Fruit fly (Drosophila melanogaster): ENCODE data around the gene yip2.
A peak's percentile ranks its signal among the peaks of the same experiment; 100 is the strongest.

Gene yip2

dm6 chr2L:9918020-9918959 lies 3.2 kb downstream of the yip2 start, which contains the start of the genes CG5885 and CG4598 (continued):
- TF ChIP-seq sqz (GFP tag; optimal IDR thresholded peaks at IDR 0.05) (no peak), CG8478 (optimal IDR thresholded peaks at IDR 0.05) (no peak), Dip2 (GFP tag; IDR thresholded peaks at IDR 0.05) (no peak), pan (optimal IDR thresholded peaks at IDR 0.05) (no peak), pan (GFP tag; optimal IDR thresholded peaks at IDR 0.05 in 1 of 2, IDR thresholded peaks at IDR 0.05 in 1 of 2) (peak in 1 of 2 experiments; percentile 64), NC2α (GFP tag; optimal IDR thresholded peaks at IDR 0.05) (no peak), H15 (GFP tag; IDR thresholded peaks at IDR 0.05) (peak; percentile 41; the same call in 2 of the 3 replicates), phol (tag; optimal IDR thresholded peaks at IDR 0.05) (peak; percentile 69), CG11560 (tag; IDR thresholded peaks at IDR 0.05) (peak; percentile 41; the same call in 1 of the 3 replicates), CG6854 (GFP tag; optimal IDR thresholded peaks at IDR 0.05) (peak; percentile 35), CkIIα-i1 (GFP tag; IDR thresholded peaks at IDR 0.05) (no peak), CG7745 (tag; optimal IDR thresholded peaks at IDR 0.05) (no peak), zen2 (GFP tag; IDR thresholded peaks at IDR 0.05; ENCODE audit: partially characterized antibody) (peak; percentile 72; the same call in 2 of the 3 replicates), Oaz (GFP tag; IDR thresholded peaks at IDR 0.05) (0 out of 2 replicates have a peak, but pooled peaks have one; percentile 20), sna (GFP tag; IDR thresholded peaks at IDR 0.05; ENCODE audit: partially characterized antibody) (no peak), CG31224 (GFP tag; IDR thresholded peaks at IDR 0.05) (no peak), CG1832 (GFP tag; optimal IDR thresholded peaks at IDR 0.05) (no peak), pros (GFP tag; optimal IDR thresholded peaks at IDR 0.05) (no peak), CG4617 (GFP tag; optimal IDR thresholded peaks at IDR 0.05; ENCODE audit: borderline replicate concordance) (peak; percentile 48), chn (GFP tag; optimal IDR thresholded peaks at IDR 0.05) (peak; percentile 54), CG2129 (GFP tag; IDR thresholded peaks at IDR 0.05; ENCODE audit: partially characterized antibody) (0 out of 2 replicates have a peak, but pooled peaks have one; percentile 37), ab (GFP tag; optimal IDR thresholded peaks at IDR 0.05) (no peak), CG14014 (GFP tag; IDR thresholded peaks at IDR 0.05) (peak; percentile 59), fru (optimal IDR thresholded peaks at IDR 0.05) (no peak), CG7357 (GFP tag; IDR thresholded peaks at IDR 0.05) (no peak), Blimp-1 (GFP tag; optimal IDR thresholded peaks at IDR 0.05) (peak; percentile 46), CG4328 (GFP tag; optimal IDR thresholded peaks at IDR 0.05) (peak; percentile 50), schlank (tag; optimal IDR thresholded peaks at IDR 0.05) (peak; percentile 50), CTCF (GFP tag; optimal IDR thresholded peaks at IDR 0.05) (no peak), Sox100B (GFP tag; optimal IDR thresholded peaks at IDR 0.05) (peak; percentile 65), CG1233 (GFP tag; optimal IDR thresholded peaks at IDR 0.05) (peak; percentile 0), ara (GFP tag; IDR thresholded peaks at IDR 0.05) (peak; percentile 35; the same call in 1 of the 2 replicates), Fer1 (GFP tag; optimal IDR thresholded peaks at IDR 0.05) (peak; percentile 48), Xbp1 (GFP tag; optimal IDR thresholded peaks at IDR 0.05) (peak; percentile 81), row (GFP tag; IDR thresholded peaks at IDR 0.05) (peak; percentile 81), dysf (GFP tag; IDR thresholded peaks at IDR 0.05) (peak; percentile 72; the same call in 2 of the 3 replicates), gcm2 (GFP tag; optimal IDR thresholded peaks at IDR 0.05) (peak; percentile 25), ato (GFP tag; IDR thresholded peaks at IDR 0.05; ENCODE audit: partially characterized antibody) (peak; percentile 51; the same call in 1 of the 2 replicates), CG9609 (GFP tag; optimal IDR thresholded peaks at IDR 0.05) (no peak), dm (GFP tag; optimal IDR thresholded peaks at IDR 0.05) (no peak), CG6683 (GFP tag; optimal IDR thresholded peaks at IDR 0.05) (no peak), CG10321 (GFP tag; IDR thresholded peaks at IDR 0.05) (no peak), rib (GFP tag; IDR thresholded peaks at IDR 0.05) (0 out of 2 replicates have a peak, but pooled peaks have one; percentile 34), p53 (GFP tag; optimal IDR thresholded peaks at IDR 0.05) (no peak), esg (GFP tag; conservative IDR thresholded peaks at IDR 0.05) (peak; percentile 37; the same call in 1 of the 2 replicates), mld (GFP tag; IDR thresholded peaks at IDR 0.05; ENCODE audit: partially characterized antibody) (peak; percentile 82), Elba2 (GFP tag; optimal IDR thresholded peaks at IDR 0.05) (no peak), CG4730 (GFP tag; IDR thresholded peaks at IDR 0.05) (0 out of 2 replicates have a peak, but pooled peaks have one; percentile 22), Usf (GFP tag; optimal IDR thresholded peaks at IDR 0.05) (no peak)

Measured in whole organism, embryonic.